Fruit fly (Drosophila melanogaster) whole organism, embryonic: Measurements from ENCODE around the gene CG8560.

Source experiments
- Abd-B ChIP-seq: fragments of 200-800 bp; sonication (Bioruptor generic); optimal IDR thresholded peaks from 2 replicates; lab custom pipeline; 2018; ENCODE audit warnings: missing biosample characterization, mild to moderate bottlenecking, missing genetic modification characterization, moderate library complexity
- Atf3 ChIP-seq: fragments of 200-800 bp; sonication (Bioruptor generic); optimal IDR thresholded peaks from 3 replicates; lab custom pipeline; 2016; ENCODE audit warnings: missing biosample characterization, missing genetic modification characterization
- BEAF-32 ChIP-seq: fragments of 200-800 bp; sonication (Bioruptor generic); optimal IDR thresholded peaks from 3 replicates; lab custom pipeline; 2017; ENCODE audit warnings: missing biosample characterization, missing genetic modification characterization, mild to moderate bottlenecking, moderate library complexity, missing genetic modification reagents
- CG1024 ChIP-seq: fragments of 200-800 bp; sonication (Bioruptor generic); IDR thresholded peaks from 2 replicates; pipeline ENCODE4 v1.3.6; 2022; ENCODE audit warnings: missing biosample characterization, missing genetic modification characterization
- CG10267 ChIP-seq: fragments of 200-800 bp; sonication (Bioruptor generic); optimal IDR thresholded peaks from 2 replicates; lab custom pipeline; 2018; ENCODE audit warnings: missing biosample characterization, mild to moderate bottlenecking, missing genetic modification characterization, moderate library complexity
- CG10979 ChIP-seq: fragments of 200-800 bp; sonication (Bioruptor generic); optimal IDR thresholded peaks from 2 replicates; lab custom pipeline; 2018; ENCODE audit warnings: missing biosample characterization, mild to moderate bottlenecking, missing genetic modification characterization, moderate library complexity
- CG11247 ChIP-seq: fragments of 200-800 bp; sonication (Bioruptor generic); IDR thresholded peaks from 2 replicates; pipeline ENCODE4 v1.3.6; 2022; ENCODE audit warnings: missing biosample characterization, missing genetic modification characterization
- CG13287 ChIP-seq: fragments of 200-800 bp; sonication (Bioruptor generic); IDR thresholded peaks from 2 replicates; pipeline ENCODE4 v1.3.6; 2022; ENCODE audit warnings: missing biosample characterization, missing genetic modification characterization; ENCODE audit not compliant: partially characterized antibody
- CG14014 ChIP-seq: fragments of 200-800 bp; sonication (Bioruptor generic); IDR thresholded peaks from 2 replicates; pipeline ENCODE4 v1.3.6; 2022; ENCODE audit warnings: missing biosample characterization, missing genetic modification characterization
- CG14050 ChIP-seq: fragments of 200-800 bp; sonication (Bioruptor generic); IDR thresholded peaks from 3 replicates; pipeline ENCODE4 v1.3.6; 2022; ENCODE audit warnings: missing biosample characterization, missing genetic modification characterization
- CG1647 ChIP-seq: fragments of 200-800 bp; sonication (Bioruptor generic); optimal IDR thresholded peaks from 3 replicates; lab custom pipeline; 2016; ENCODE audit warnings: missing biosample characterization, missing genetic modification characterization
- CG17359 ChIP-seq: fragments of 200-800 bp; sonication (Bioruptor generic); optimal IDR thresholded peaks from 3 replicates; lab custom pipeline; 2018; ENCODE audit warnings: missing biosample characterization, mild to moderate bottlenecking, missing genetic modification characterization, moderate library complexity
- CG1832 ChIP-seq: fragments of 200-800 bp; sonication (Bioruptor generic); optimal IDR thresholded peaks from 2 replicates; lab custom pipeline; 2017; ENCODE audit warnings: missing biosample characterization, mild to moderate bottlenecking, missing genetic modification characterization, inconsistent platforms
- CG2116 ChIP-seq: fragments of 200-800 bp; sonication (Bioruptor generic); optimal IDR thresholded peaks from 3 replicates; lab custom pipeline; 2018; ENCODE audit warnings: missing biosample characterization, mild to moderate bottlenecking, missing genetic modification characterization
- CG2120 ChIP-seq: fragments of 200-800 bp; sonication (Bioruptor generic); optimal IDR thresholded peaks from 3 replicates; lab custom pipeline; 2016; ENCODE audit warnings: missing biosample characterization, missing genetic modification characterization
- CG2712 ChIP-seq: fragments of 200-800 bp; optimal IDR thresholded peaks from 3 replicates; lab custom pipeline; 2019; ENCODE audit warnings: missing biosample characterization, mild to moderate bottlenecking, missing genetic modification characterization, moderate library complexity
- CG30020 ChIP-seq: fragments of 200-800 bp; optimal IDR thresholded peaks from 2 replicates; lab custom pipeline; 2019; ENCODE audit warnings: missing biosample characterization, mild to moderate bottlenecking, missing genetic modification characterization, moderate library complexity
- CG31441 ChIP-seq: fragments of 200-800 bp; sonication (Bioruptor generic); IDR thresholded peaks from 2 replicates; pipeline ENCODE4 v1.3.6; 2022; ENCODE audit warnings: missing biosample characterization, missing genetic modification characterization
- CG32767 ChIP-seq: fragments of 200-800 bp; sonication (Bioruptor generic); IDR thresholded peaks from 2 replicates; pipeline ENCODE4 v1.3.6; 2022; ENCODE audit warnings: missing biosample characterization, missing genetic modification characterization
- CG33213 ChIP-seq: fragments of 200-800 bp; sonication (Bioruptor generic); optimal IDR thresholded peaks from 3 replicates; lab custom pipeline; 2016; ENCODE audit warnings: missing biosample characterization, missing genetic modification characterization
- CG4854 ChIP-seq: fragments of 200-800 bp; sonication (Bioruptor generic); optimal IDR thresholded peaks from 2 replicates; lab custom pipeline; 2016; ENCODE audit warnings: missing biosample characterization, missing genetic modification characterization, inconsistent platforms
- CG5245 ChIP-seq: fragments of 200-800 bp; sonication (Bioruptor generic); optimal IDR thresholded peaks from 3 replicates; lab custom pipeline; 2016; ENCODE audit warnings: missing biosample characterization, missing genetic modification characterization
- CG6791 ChIP-seq: fragments of 200-800 bp; sonication (Bioruptor generic); IDR thresholded peaks from 3 replicates; pipeline ENCODE4 v1.3.6; 2022; ENCODE audit warnings: missing biosample characterization, missing genetic modification characterization; ENCODE audit not compliant: partially characterized antibody
- CG8290 ChIP-seq, 3 experiments: fragments of 200-800 bp; sonication (Bioruptor generic); optimal IDR thresholded peaks; 2 replicates each; lab custom pipeline; 2016 to 2019; ENCODE audit warnings: missing biosample characterization in 3 of 3, missing genetic modification characterization in 3 of 3, mild to moderate bottlenecking in 2 of 3, moderate library complexity in 1 of 3
- Dad ChIP-seq: fragments of 200-800 bp; sonication (Bioruptor generic); optimal IDR thresholded peaks from 3 replicates; lab custom pipeline; 2016; ENCODE audit warnings: missing biosample characterization, missing genetic modification characterization
- Deaf1 ChIP-seq: fragments of 200-800 bp; optimal IDR thresholded peaks from 3 replicates; lab custom pipeline; 2019; ENCODE audit warnings: missing biosample characterization, mild to moderate bottlenecking, missing genetic modification characterization, moderate library complexity
- Dip3 ChIP-seq: fragments of 200-800 bp; sonication (Bioruptor generic); optimal IDR thresholded peaks from 3 replicates; lab custom pipeline; 2016; ENCODE audit warnings: missing biosample characterization, missing genetic modification characterization
- Doc3 ChIP-seq: fragments of 200-800 bp; sonication (Bioruptor generic); IDR thresholded peaks from 3 replicates; pipeline ENCODE4 v1.3.6; 2022; ENCODE audit warnings: missing biosample characterization, missing genetic modification characterization; ENCODE audit not compliant: partially characterized antibody
- Hand ChIP-seq: fragments of 200-800 bp; sonication (Bioruptor generic); optimal IDR thresholded peaks from 2 replicates; lab custom pipeline; 2017; ENCODE audit warnings: mild to moderate bottlenecking, missing biosample characterization, missing genetic modification reagents, missing genetic modification characterization
- HmgZ ChIP-seq: fragments of 200-800 bp; sonication (Bioruptor generic); optimal IDR thresholded peaks from 2 replicates; lab custom pipeline; 2018; ENCODE audit warnings: missing biosample characterization, mild to moderate bottlenecking, missing genetic modification characterization
- Mad ChIP-seq: fragments of 200-800 bp; sonication (Bioruptor generic); optimal IDR thresholded peaks from 2 replicates; lab custom pipeline; 2016; ENCODE audit warnings: missing biosample characterization, missing genetic modification characterization
- NK7.1 ChIP-seq: fragments of 200-800 bp; sonication (Bioruptor generic); optimal IDR thresholded peaks from 3 replicates; lab custom pipeline; 2016; ENCODE audit warnings: missing biosample characterization, missing genetic modification characterization
- NfI ChIP-seq: fragments of 200-800 bp; sonication (Bioruptor generic); optimal IDR thresholded peaks from 3 replicates; lab custom pipeline; 2018; ENCODE audit warnings: missing biosample characterization, mild to moderate bottlenecking, missing genetic modification characterization, moderate library complexity
- Oli ChIP-seq: fragments of 200-800 bp; sonication (Bioruptor generic); optimal IDR thresholded peaks from 2 replicates; lab custom pipeline; 2018; ENCODE audit warnings: missing biosample characterization, mild to moderate bottlenecking, missing genetic modification characterization, moderate library complexity
- YL-1 ChIP-seq: fragments of 200-800 bp; sonication (Bioruptor generic); optimal IDR thresholded peaks from 3 replicates; lab custom pipeline; 2017; ENCODE audit warnings: missing biosample characterization, mild to moderate bottlenecking, missing genetic modification characterization
- ab ChIP-seq: fragments of 200-800 bp; sonication (Bioruptor generic); optimal IDR thresholded peaks from 2 replicates; lab custom pipeline; 2016; ENCODE audit warnings: missing biosample characterization, missing genetic modification characterization
- ara ChIP-seq: fragments of 200-800 bp; sonication (Bioruptor generic); IDR thresholded peaks from 2 replicates; pipeline ENCODE4 v1.3.6; 2022; ENCODE audit warnings: missing biosample characterization, missing genetic modification characterization
- da ChIP-seq: fragments of 200-800 bp; sonication (Bioruptor generic); optimal IDR thresholded peaks from 2 replicates; lab custom pipeline; 2016; ENCODE audit warnings: missing biosample characterization, missing genetic modification characterization
- dati ChIP-seq: fragments of 200-800 bp; sonication (Bioruptor generic); IDR thresholded peaks from 2 replicates; pipeline ENCODE4 v1.3.6; 2022; ENCODE audit warnings: missing biosample characterization, missing genetic modification characterization
- gro ChIP-seq: fragments of 200-800 bp; sonication (Bioruptor generic); optimal IDR thresholded peaks from 2 replicates; lab custom pipeline; 2016; ENCODE audit warnings: missing biosample characterization, missing genetic modification characterization
- ind ChIP-seq: fragments of 200-800 bp; sonication (Bioruptor generic); optimal IDR thresholded peaks from 3 replicates; lab custom pipeline; 2016; ENCODE audit warnings: missing biosample characterization, missing genetic modification characterization
- inv ChIP-seq: fragments of 200-800 bp; sonication (Bioruptor generic); IDR thresholded peaks from 2 replicates; pipeline ENCODE4 v1.3.6; 2022; ENCODE audit warnings: missing biosample characterization, missing genetic modification characterization; ENCODE audit not compliant: partially characterized antibody
- ken ChIP-seq: fragments of 200-800 bp; sonication (Bioruptor generic); IDR thresholded peaks from 3 replicates; pipeline ENCODE4 v1.3.6; 2022; ENCODE audit warnings: missing biosample characterization, missing genetic modification characterization
- mam ChIP-seq: fragments of 200-800 bp; sonication (Bioruptor generic); optimal IDR thresholded peaks from 3 replicates; lab custom pipeline; 2016; ENCODE audit warnings: missing biosample characterization, missing genetic modification characterization
- pnt ChIP-seq: fragments of 200-800 bp; sonication (Bioruptor generic); optimal IDR thresholded peaks from 3 replicates; lab custom pipeline; 2016; ENCODE audit warnings: missing biosample characterization, missing genetic modification characterization
- pzg ChIP-seq: fragments of 200-800 bp; sonication (Bioruptor generic); optimal IDR thresholded peaks from 3 replicates; lab custom pipeline; 2018; ENCODE audit warnings: missing biosample characterization, mild to moderate bottlenecking, missing genetic modification characterization, moderate library complexity
- ranshi ChIP-seq: fragments of 200-800 bp; sonication (Bioruptor generic); IDR thresholded peaks from 2 replicates; pipeline ENCODE4 v1.3.6; 2022; ENCODE audit warnings: missing biosample characterization, missing genetic modification characterization
- slp2 ChIP-seq: fragments of 200-800 bp; sonication (Bioruptor generic); optimal IDR thresholded peaks from 2 replicates; lab custom pipeline; 2016; ENCODE audit warnings: missing biosample characterization, missing genetic modification characterization

Gene CG8560

DNA sequence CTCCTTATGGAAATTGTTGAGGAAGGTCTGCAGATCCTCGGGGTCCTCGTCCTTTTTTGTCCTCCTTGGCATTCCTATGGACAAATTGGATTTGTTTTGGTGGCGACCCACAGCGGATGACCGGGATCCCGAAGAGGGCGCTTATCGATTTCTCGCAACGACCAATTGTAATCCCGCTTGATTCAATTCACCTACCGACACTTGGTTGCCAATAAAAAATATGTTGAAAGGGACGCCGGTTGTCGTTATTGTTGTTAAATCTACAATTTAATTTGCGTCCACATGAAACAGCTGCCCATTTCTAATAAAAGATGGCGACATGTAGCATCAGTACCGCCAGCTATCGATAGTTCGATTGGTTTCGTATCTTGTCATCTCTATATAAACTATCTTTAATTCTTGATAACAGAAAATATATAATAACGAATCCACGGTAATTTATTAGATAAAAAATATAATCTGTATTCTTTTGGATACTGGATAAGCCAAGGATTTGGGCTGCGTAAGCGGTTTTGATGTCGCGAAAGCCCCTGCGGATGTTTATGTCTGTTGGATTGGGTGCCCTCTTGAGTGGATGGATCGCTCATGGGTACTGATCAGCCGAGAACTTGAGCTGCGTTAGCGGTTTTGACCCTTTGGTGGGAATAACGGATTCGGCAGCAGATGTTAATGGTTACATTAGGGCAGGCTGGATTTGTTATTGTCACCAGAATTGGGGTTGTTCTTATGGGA, 47.4 kb downstream of the CG8560 start, which contains the start of gene CTCF (continued):
- peak; percentile 39 for TF ChIP-seq slp2 (GFP tag; lab: Kevin White, UChicago)
- no peak for TF ChIP-seq dati
- no peak for TF ChIP-seq Dip3 (GFP tag; lab: Kevin White, UChicago)
- TF ChIP-seq CG1647 (GFP tag; lab: Kevin White, UChicago), result peak; percentile 17
- TF ChIP-seq CG2712 (tag; lab: Kevin White, UChicago), result peak; percentile 64
- peak; percentile 45; the same call in 1 of the 2 replicates for TF ChIP-seq CG11247 (GFP tag; lab: Robert Waterston, UW)
- TF ChIP-seq CG30020, result peak; percentile 22
- peak; percentile 46 for TF ChIP-seq gro
- TF ChIP-seq CG10267 (tag; lab: Kevin White, UChicago), result peak; percentile 62
- no peak for TF ChIP-seq Hand (GFP tag; lab: Kevin White, UChicago)
- peak; percentile 76 for TF ChIP-seq CG33213 (GFP tag; lab: Kevin White, UChicago)
- TF ChIP-seq CG5245 (GFP tag; lab: Kevin White, UChicago), result peak; percentile 44
- TF ChIP-seq Doc3 (GFP tag; lab: Robert Waterston, UW), result peak; percentile 84
- TF ChIP-seq HmgZ (tag; lab: Kevin White, UChicago), result peak; percentile 24
- no peak for TF ChIP-seq Deaf1 (tag; lab: Kevin White, UChicago)
- 0 out of 2 replicates have a peak, but pooled peaks have one; percentile 6 for TF ChIP-seq CG14014 (GFP tag; lab: Robert Waterston, UW)
- no peak for TF ChIP-seq ab (GFP tag; lab: Kevin White, UChicago)
- TF ChIP-seq CG2116 (GFP tag; lab: Kevin White, UChicago), result peak; percentile 73
- TF ChIP-seq da (GFP tag; lab: Kevin White, UChicago), result peak; percentile 21
- no peak for TF ChIP-seq ranshi (GFP tag; lab: Robert Waterston, UW)
- TF ChIP-seq Atf3, result peak; percentile 20
- no peak for TF ChIP-seq CG14050 (GFP tag; lab: Robert Waterston, UW)
- TF ChIP-seq Mad (GFP tag; lab: Kevin White, UChicago), result peak; percentile 17
- peak; percentile 4 for TF ChIP-seq ind (GFP tag; lab: Kevin White, UChicago)
- peak; percentile 87 for TF ChIP-seq YL-1 (GFP tag; lab: Kevin White, UChicago)
- peak; percentile 55; the same call in 1 of the 2 replicates for TF ChIP-seq inv
- TF ChIP-seq CG13287 (GFP tag; lab: Robert Waterston, UW), result peak; percentile 94
- no peak for TF ChIP-seq ken
- TF ChIP-seq ara (GFP tag; lab: Robert Waterston, UW), result 0 out of 2 replicates have a peak, but pooled peaks have one; percentile 39
- peak; percentile 62 for TF ChIP-seq pzg (GFP tag; lab: Kevin White, UChicago)
- TF ChIP-seq Abd-B, result peak; percentile 14
- TF ChIP-seq pnt (GFP tag; lab: Kevin White, UChicago), result peak; percentile 41
- TF ChIP-seq CG17359 (tag; lab: Kevin White, UChicago), result peak; percentile 34
- peak; percentile 23 for TF ChIP-seq mam (GFP tag; lab: Kevin White, UChicago)
- peak; percentile 85 for TF ChIP-seq BEAF-32
- peak; percentile 46 for TF ChIP-seq NfI (GFP tag; lab: Kevin White, UChicago)
- TF ChIP-seq CG10979 (tag; lab: Kevin White, UChicago), result peak; percentile 40
- TF ChIP-seq CG4854 (GFP tag; lab: Kevin White, UChicago), result peak; percentile 29
- TF ChIP-seq CG32767 (GFP tag; lab: Robert Waterston, UW), result no peak
- peak; percentile 52 for TF ChIP-seq CG2120
- peak; percentile 41 for TF ChIP-seq Dad (GFP tag; lab: Kevin White, UChicago)
- TF ChIP-seq NK7.1 (GFP tag; lab: Kevin White, UChicago), result peak; percentile 20
- peak; percentile 32 for TF ChIP-seq Oli (tag; lab: Kevin White, UChicago)
- peak; percentile 68; the same call in 1 of the 3 replicates for TF ChIP-seq CG6791 (GFP tag; lab: Robert Waterston, UW)
- TF ChIP-seq CG1024 (GFP tag; lab: Robert Waterston, UW), result peak; percentile 13; the same call in 1 of the 2 replicates
- TF ChIP-seq CG1832 (GFP tag; lab: Kevin White, UChicago), result no peak
- TF ChIP-seq CG8290 (GFP tag; optimal IDR thresholded peaks at IDR 0.05; lab: Kevin White, UChicago), result peak; percentile 59
- peak in 1 of 2 experiments; percentile 55 for TF ChIP-seq CG8290 (tag; optimal IDR thresholded peaks at IDR 0.05; lab: Kevin White, UChicago)
- TF ChIP-seq CG31441 (GFP tag; lab: Robert Waterston, UW), result peak; percentile 40; the same call in 1 of the 2 replicates
